ENCODE assay signal across 1 fruit fly cellular context in genomic region chrX:19306531-19306930, dm6.
TF ChIP-seq lines count a peak whose summit lies in the region.

No protein-coding gene starts in this region.

TF ChIP-seq in whole organism, embryonic, 481 proteins besides CTCF, POLR2A, EP300 and RAD21 (continued from another document and continues in another):
- peak; percentile 2 for TF ChIP-seq CG31365 (tag; optimal IDR thresholded peaks at IDR 0.05; lab: Kevin White, UChicago)
- TF ChIP-seq HHEX (GFP tag; optimal IDR thresholded peaks at IDR 0.05; lab: Kevin White, UChicago), result peak; percentile 16
- peak; percentile 40 for TF ChIP-seq PHDP (tag; optimal IDR thresholded peaks at IDR 0.05; lab: Kevin White, UChicago)
- TF ChIP-seq CG16813 (GFP tag; IDR thresholded peaks at IDR 0.05; lab: Robert Waterston, UW; ENCODE audit: partially characterized antibody), result no peak
- TF ChIP-seq bbx (GFP tag; IDR thresholded peaks at IDR 0.05; lab: Robert Waterston, UW; ENCODE audit: partially characterized antibody), result no peak
- TF ChIP-seq CG11560 (tag; IDR thresholded peaks at IDR 0.05; lab: Robert Waterston, UW), result no peak
- no peak for TF ChIP-seq CG2199 (GFP tag; IDR thresholded peaks at IDR 0.05; lab: Robert Waterston, UW)
- no peak for TF ChIP-seq slou (GFP tag; optimal IDR thresholded peaks at IDR 0.05; lab: Kevin White, UChicago)
- TF ChIP-seq hbn (GFP tag; IDR thresholded peaks at IDR 0.05; lab: Robert Waterston, UW; ENCODE audit: partially characterized antibody), result no peak
- TF ChIP-seq danr (GFP tag; IDR thresholded peaks at IDR 0.05; lab: Robert Waterston, UW), result no peak
- TF ChIP-seq Sox102F (GFP tag; optimal IDR thresholded peaks at IDR 0.05; lab: Kevin White, UChicago), result no peak
- TF ChIP-seq otp (GFP tag; IDR thresholded peaks at IDR 0.05; lab: Robert Waterston, UW), result no peak
- TF ChIP-seq CG6765 (GFP tag; optimal IDR thresholded peaks at IDR 0.05; lab: Kevin White, UChicago), result peak; percentile 27
- peak; percentile 59 for TF ChIP-seq ATbp (GFP tag; optimal IDR thresholded peaks at IDR 0.05; lab: Kevin White, UChicago)
- peak; percentile 12 for TF ChIP-seq CG12659 (GFP tag; optimal IDR thresholded peaks at IDR 0.05; lab: Kevin White, UChicago)
- peak; percentile 32 for TF ChIP-seq caup (GFP tag; optimal IDR thresholded peaks at IDR 0.05; lab: Kevin White, UChicago; ENCODE audit: severe bottlenecking)
- TF ChIP-seq CG5245 (GFP tag; optimal IDR thresholded peaks at IDR 0.05; lab: Kevin White, UChicago), result no peak
- TF ChIP-seq Scr (GFP tag; IDR thresholded peaks at IDR 0.05; lab: Robert Waterston, UW; ENCODE audit: partially characterized antibody), result no peak
- no peak for TF ChIP-seq kay (GFP tag; optimal IDR thresholded peaks at IDR 0.05; lab: Kevin White, UChicago)
- no peak for TF ChIP-seq MTF-1 (GFP tag; optimal IDR thresholded peaks at IDR 0.05; lab: Kevin White, UChicago; ENCODE audit: borderline replicate concordance)
- no peak for TF ChIP-seq CG14860 (GFP tag; IDR thresholded peaks at IDR 0.05; lab: Robert Waterston, UW; ENCODE audit: partially characterized antibody)
- TF ChIP-seq Abd-B (GFP tag; optimal IDR thresholded peaks at IDR 0.05; lab: Kevin White, UChicago), result no peak
- no peak for TF ChIP-seq az2 (GFP tag; optimal IDR thresholded peaks at IDR 0.05; lab: Kevin White, UChicago)
- peak; percentile 57 for TF ChIP-seq CG12769 (tag; optimal IDR thresholded peaks at IDR 0.05; lab: Kevin White, UChicago)
- no peak for TF ChIP-seq gt (GFP tag; IDR thresholded peaks at IDR 0.05; lab: Robert Waterston, UW)
- no peak for TF ChIP-seq Adf1 (GFP tag; IDR thresholded peaks at IDR 0.05; lab: Robert Waterston, UW)
- TF ChIP-seq Dbx (GFP tag; IDR thresholded peaks at IDR 0.05; lab: Robert Waterston, UW), result no peak
- TF ChIP-seq HmgZ (tag; optimal IDR thresholded peaks at IDR 0.05; lab: Kevin White, UChicago), result peak; percentile 1
- TF ChIP-seq CG1792 (GFP tag; optimal IDR thresholded peaks at IDR 0.05; lab: Kevin White, UChicago), result no peak
- TF ChIP-seq HmgD (GFP tag; optimal IDR thresholded peaks at IDR 0.05; lab: Kevin White, UChicago), result no peak
- no peak for TF ChIP-seq CG7556 (GFP tag; optimal IDR thresholded peaks at IDR 0.05; lab: Kevin White, UChicago)
- TF ChIP-seq Hr3 (GFP tag; optimal IDR thresholded peaks at IDR 0.05; lab: Kevin White, UChicago), result no peak
- TF ChIP-seq en (GFP tag; optimal IDR thresholded peaks at IDR 0.05; lab: Kevin White, UChicago), result no peak
- TF ChIP-seq CG17328 (GFP tag; IDR thresholded peaks at IDR 0.05; lab: Robert Waterston, UW), result no peak
- peak; percentile 42 for TF ChIP-seq schlank (tag; optimal IDR thresholded peaks at IDR 0.05; lab: Kevin White, UChicago)
- no peak for TF ChIP-seq CG10979 (tag; optimal IDR thresholded peaks at IDR 0.05; lab: Kevin White, UChicago)
- no peak for TF ChIP-seq CG7372 (GFP tag; IDR thresholded peaks at IDR 0.05; lab: Robert Waterston, UW)
- no peak for TF ChIP-seq CG8478 (optimal IDR thresholded peaks at IDR 0.05; lab: Kevin White, UChicago)
- no peak for TF ChIP-seq shn (GFP tag; optimal IDR thresholded peaks at IDR 0.05; lab: Kevin White, UChicago)
- no peak for TF ChIP-seq pros (GFP tag; optimal IDR thresholded peaks at IDR 0.05; lab: Kevin White, UChicago)
- no peak for TF ChIP-seq NK7.1 (GFP tag; optimal IDR thresholded peaks at IDR 0.05; lab: Kevin White, UChicago)
- TF ChIP-seq grn (GFP tag; optimal IDR thresholded peaks at IDR 0.05; lab: Kevin White, UChicago), result no peak
- TF ChIP-seq B-H1 (GFP tag; IDR thresholded peaks at IDR 0.05; lab: Robert Waterston, UW), result no peak
- no peak for TF ChIP-seq Blimp-1 (GFP tag; optimal IDR thresholded peaks at IDR 0.05; lab: Kevin White, UChicago)
- no peak for TF ChIP-seq repo (GFP tag; optimal IDR thresholded peaks at IDR 0.05; lab: Kevin White, UChicago)
- no peak for TF ChIP-seq Lim3 (GFP tag; IDR thresholded peaks at IDR 0.05; lab: Robert Waterston, UW)
- TF ChIP-seq tx (GFP tag; optimal IDR thresholded peaks at IDR 0.05; lab: Kevin White, UChicago), result no peak
- no peak for TF ChIP-seq stc (GFP tag; IDR thresholded peaks at IDR 0.05; lab: Robert Waterston, UW)
- TF ChIP-seq pzg (GFP tag; optimal IDR thresholded peaks at IDR 0.05; lab: Kevin White, UChicago), result no peak
- peak; percentile 56 for TF ChIP-seq sug (tag; optimal IDR thresholded peaks at IDR 0.05; lab: Kevin White, UChicago)
- TF ChIP-seq CG15073 (GFP tag; optimal IDR thresholded peaks at IDR 0.05; lab: Kevin White, UChicago), result no peak
- TF ChIP-seq inv (GFP tag; IDR thresholded peaks at IDR 0.05; lab: Robert Waterston, UW; ENCODE audit: partially characterized antibody), result no peak
- TF ChIP-seq row (GFP tag; IDR thresholded peaks at IDR 0.05; lab: Robert Waterston, UW), result no peak
- no peak for TF ChIP-seq Vsx1 (GFP tag; optimal IDR thresholded peaks at IDR 0.05; lab: Kevin White, UChicago)
- TF ChIP-seq jigr1 (GFP tag; IDR thresholded peaks at IDR 0.05; lab: Robert Waterston, UW), result no peak
- TF ChIP-seq CG8089 (GFP tag; optimal IDR thresholded peaks at IDR 0.05; lab: Kevin White, UChicago), result no peak
- no peak for TF ChIP-seq phol (tag; optimal IDR thresholded peaks at IDR 0.05; lab: Kevin White, UChicago)
- TF ChIP-seq Antp (GFP tag; optimal IDR thresholded peaks at IDR 0.05; lab: Kevin White, UChicago), result no peak
- no peak for TF ChIP-seq CG10366 (GFP tag; IDR thresholded peaks at IDR 0.05; lab: Robert Waterston, UW)
- no peak for TF ChIP-seq CG4730 (GFP tag; IDR thresholded peaks at IDR 0.05; lab: Robert Waterston, UW)
- TF ChIP-seq CG12744 (GFP tag; optimal IDR thresholded peaks at IDR 0.05; lab: Kevin White, UChicago), result no peak
- TF ChIP-seq CG4282 (GFP tag; optimal IDR thresholded peaks at IDR 0.05; lab: Kevin White, UChicago), result no peak
- TF ChIP-seq CG17802 (tag; optimal IDR thresholded peaks at IDR 0.05; lab: Kevin White, UChicago), result no peak
- TF ChIP-seq Bteb2 (GFP tag; optimal IDR thresholded peaks at IDR 0.05; lab: Kevin White, UChicago), result no peak
- TF ChIP-seq CG3163 (GFP tag; optimal IDR thresholded peaks at IDR 0.05; lab: Kevin White, UChicago), result no peak
- peak; percentile 23 for TF ChIP-seq CG7839 (tag; optimal IDR thresholded peaks at IDR 0.05; lab: Kevin White, UChicago)
- no peak for TF ChIP-seq lola (GFP tag; optimal IDR thresholded peaks at IDR 0.05; lab: Kevin White, UChicago)
- no peak for TF ChIP-seq lbe (GFP tag; optimal IDR thresholded peaks at IDR 0.05; lab: Kevin White, UChicago)
- no peak for TF ChIP-seq lov (optimal IDR thresholded peaks at IDR 0.05; lab: Kevin White, UChicago)
- no peak for TF ChIP-seq lov (GFP tag; IDR thresholded peaks at IDR 0.05; lab: Robert Waterston, UW)
- TF ChIP-seq ham (GFP tag; IDR thresholded peaks at IDR 0.05; lab: Robert Waterston, UW), result no peak
- TF ChIP-seq Med (GFP tag; lab: Kevin White, UChicago), result peak; percentile 64
- TF ChIP-seq CG13894 (tag; optimal IDR thresholded peaks at IDR 0.05; lab: Kevin White, UChicago), result peak; percentile 42
- no peak for TF ChIP-seq CG30020 (tag; optimal IDR thresholded peaks at IDR 0.05; lab: Kevin White, UChicago)
- TF ChIP-seq CG2120 (GFP tag; optimal IDR thresholded peaks at IDR 0.05; lab: Kevin White, UChicago), result no peak
- TF ChIP-seq ash1 (GFP tag; optimal IDR thresholded peaks at IDR 0.05; lab: Kevin White, UChicago), result peak; percentile 13
- TF ChIP-seq aop (GFP tag; IDR thresholded peaks at IDR 0.05; lab: Robert Waterston, UW), result no peak
- peak; percentile 10 for TF ChIP-seq CoRest (tag; optimal IDR thresholded peaks at IDR 0.05; lab: Kevin White, UChicago)
- no peak for TF ChIP-seq fru (optimal IDR thresholded peaks at IDR 0.05; lab: Kevin White, UChicago)
- no peak for TF ChIP-seq gcm (GFP tag; optimal IDR thresholded peaks at IDR 0.05; lab: Kevin White, UChicago)
- TF ChIP-seq Dip3 (GFP tag; optimal IDR thresholded peaks at IDR 0.05; lab: Kevin White, UChicago), result no peak
- TF ChIP-seq Elba2 (GFP tag; optimal IDR thresholded peaks at IDR 0.05; lab: Kevin White, UChicago), result no peak
- TF ChIP-seq CG31224 (GFP tag; IDR thresholded peaks at IDR 0.05; lab: Robert Waterston, UW), result no peak
- TF ChIP-seq tna (GFP tag; IDR thresholded peaks at IDR 0.05; lab: Robert Waterston, UW; ENCODE audit: partially characterized antibody), result no peak
- no peak for TF ChIP-seq CG10654 (GFP tag; optimal IDR thresholded peaks at IDR 0.05; lab: Kevin White, UChicago)
- TF ChIP-seq CG6813 (GFP tag; optimal IDR thresholded peaks at IDR 0.05; lab: Kevin White, UChicago), result peak; percentile 15
- peak; percentile 45 for TF ChIP-seq Nf-YC (tag; optimal IDR thresholded peaks at IDR 0.05; lab: Kevin White, UChicago)
- TF ChIP-seq CG11456 (GFP tag; IDR thresholded peaks at IDR 0.05; lab: Robert Waterston, UW), result 0 out of 3 replicates have a peak, but pooled peaks have one; percentile 17
- TF ChIP-seq CG4707 (GFP tag; optimal IDR thresholded peaks at IDR 0.05; lab: Kevin White, UChicago), result no peak
- TF ChIP-seq CG8388 (GFP tag; optimal IDR thresholded peaks at IDR 0.05; lab: Kevin White, UChicago), result peak; percentile 84
- TF ChIP-seq cwo (GFP tag; optimal IDR thresholded peaks at IDR 0.05; lab: Kevin White, UChicago), result peak; percentile 30
- TF ChIP-seq cg (GFP tag; optimal IDR thresholded peaks at IDR 0.05; lab: Kevin White, UChicago), result no peak
- no peak for TF ChIP-seq CG11247 (GFP tag; IDR thresholded peaks at IDR 0.05; lab: Robert Waterston, UW)
- TF ChIP-seq Rx (GFP tag; IDR thresholded peaks at IDR 0.05; lab: Robert Waterston, UW), result no peak
- TF ChIP-seq CG2202 (tag; optimal IDR thresholded peaks at IDR 0.05; lab: Kevin White, UChicago), result no peak
- no peak for TF ChIP-seq CG13775 (GFP tag; optimal IDR thresholded peaks at IDR 0.05; lab: Kevin White, UChicago)
- TF ChIP-seq Max (GFP tag; optimal IDR thresholded peaks at IDR 0.05; lab: Kevin White, UChicago), result no peak
- TF ChIP-seq exex (tag; optimal IDR thresholded peaks at IDR 0.05; lab: Kevin White, UChicago), result peak; percentile 63
- no peak for TF ChIP-seq CG7928 (GFP tag; optimal IDR thresholded peaks at IDR 0.05; lab: Kevin White, UChicago)
- peak; percentile 8 for TF ChIP-seq CG1603 (tag; optimal IDR thresholded peaks at IDR 0.05; lab: Kevin White, UChicago)
- no peak for TF ChIP-seq Hr78 (GFP tag; optimal IDR thresholded peaks at IDR 0.05; lab: Kevin White, UChicago)
- TF ChIP-seq CG15601 (tag; optimal IDR thresholded peaks at IDR 0.05; lab: Kevin White, UChicago), result peak; percentile 13
- TF ChIP-seq Asciz (GFP tag; optimal IDR thresholded peaks at IDR 0.05; lab: Kevin White, UChicago), result peak; percentile 23
- peak; percentile 49; the same call in 1 of the 2 replicates for TF ChIP-seq sob (GFP tag; IDR thresholded peaks at IDR 0.05; lab: Robert Waterston, UW)
- peak in 1 of 2 experiments; percentile 32 for TF ChIP-seq Hr51 (GFP tag; optimal IDR thresholded peaks at IDR 0.05; lab: Kevin White, UChicago)
- no peak for TF ChIP-seq gsb (GFP tag; IDR thresholded peaks at IDR 0.05; lab: Robert Waterston, UW)
- TF ChIP-seq Meics (GFP tag; optimal IDR thresholded peaks at IDR 0.05; lab: Kevin White, UChicago), result peak; percentile 24
- no peak for TF ChIP-seq Chrac-16 (GFP tag; optimal IDR thresholded peaks at IDR 0.05; lab: Kevin White, UChicago)
- peak; percentile 24; the same call in 1 of the 2 replicates for TF ChIP-seq Atf6 (GFP tag; IDR thresholded peaks at IDR 0.05; lab: Robert Waterston, UW)
- TF ChIP-seq fd3F (GFP tag; optimal IDR thresholded peaks at IDR 0.05; lab: Kevin White, UChicago), result peak; percentile 43
- no peak for TF ChIP-seq CG31388 (GFP tag; optimal IDR thresholded peaks at IDR 0.05; lab: Kevin White, UChicago)
- no peak for TF ChIP-seq CG7963 (GFP tag; IDR thresholded peaks at IDR 0.05; lab: Robert Waterston, UW; ENCODE audit: partially characterized antibody)
- TF ChIP-seq Hmx (GFP tag; optimal IDR thresholded peaks at IDR 0.05; lab: Kevin White, UChicago), result no peak
- TF ChIP-seq CG9817 (tag; optimal IDR thresholded peaks at IDR 0.05; lab: Kevin White, UChicago), result peak; percentile 9
- no peak for TF ChIP-seq kah (GFP tag; optimal IDR thresholded peaks at IDR 0.05; lab: Kevin White, UChicago)
- TF ChIP-seq wek (GFP tag; optimal IDR thresholded peaks at IDR 0.05; lab: Kevin White, UChicago), result no peak
- peak; percentile 31 for TF ChIP-seq Fer2 (tag; optimal IDR thresholded peaks at IDR 0.05; lab: Kevin White, UChicago)
- TF ChIP-seq ssp (GFP tag; IDR thresholded peaks at IDR 0.05; lab: Robert Waterston, UW), result no peak
- peak; percentile 31 for TF ChIP-seq grau (tag; optimal IDR thresholded peaks at IDR 0.05; lab: Kevin White, UChicago)
- TF ChIP-seq Drgx (GFP tag; IDR thresholded peaks at IDR 0.05; lab: Robert Waterston, UW), result no peak
- peak; percentile 22 for TF ChIP-seq Fer3 (tag; optimal IDR thresholded peaks at IDR 0.05; lab: Kevin White, UChicago)
- TF ChIP-seq CG12299 (tag; optimal IDR thresholded peaks at IDR 0.05; lab: Kevin White, UChicago), result no peak
- no peak for TF ChIP-seq CG17385 (GFP tag; optimal IDR thresholded peaks at IDR 0.05; lab: Kevin White, UChicago)
- TF ChIP-seq disco-r (GFP tag; optimal IDR thresholded peaks at IDR 0.05; lab: Kevin White, UChicago), result no peak
- TF ChIP-seq CG14965 (GFP tag; optimal IDR thresholded peaks at IDR 0.05; lab: Kevin White, UChicago; ENCODE audit: borderline replicate concordance), result no peak
- no peak for TF ChIP-seq gsb-n (tag; optimal IDR thresholded peaks at IDR 0.05; lab: Kevin White, UChicago)
- TF ChIP-seq odd (GFP tag; optimal IDR thresholded peaks at IDR 0.05; lab: Kevin White, UChicago), result peak; percentile 27
- TF ChIP-seq rib (GFP tag; IDR thresholded peaks at IDR 0.05; lab: Robert Waterston, UW), result no peak
- no peak for TF ChIP-seq D19A (tag; optimal IDR thresholded peaks at IDR 0.05; lab: Kevin White, UChicago)
- TF ChIP-seq maf-S (GFP tag; optimal IDR thresholded peaks at IDR 0.05; lab: Kevin White, UChicago), result no peak
- no peak for TF ChIP-seq abd-A (tag; optimal IDR thresholded peaks at IDR 0.05; lab: Kevin White, UChicago)
- no peak for TF ChIP-seq CG6254 (GFP tag; optimal IDR thresholded peaks at IDR 0.05; lab: Kevin White, UChicago)
- TF ChIP-seq Bdp1 (GFP tag; optimal IDR thresholded peaks at IDR 0.05; lab: Kevin White, UChicago), result no peak
- TF ChIP-seq Hr39 (optimal IDR thresholded peaks at IDR 0.05; lab: Kevin White, UChicago), result no peak
- 0 out of 2 replicates have a peak, but pooled peaks have one; percentile 32 for TF ChIP-seq CG31441 (GFP tag; IDR thresholded peaks at IDR 0.05; lab: Robert Waterston, UW)
- TF ChIP-seq E2f2 (GFP tag; IDR thresholded peaks at IDR 0.05; lab: Robert Waterston, UW), result no peak
- no peak for TF ChIP-seq CG3726 (GFP tag; IDR thresholded peaks at IDR 0.05; lab: Robert Waterston, UW)
- peak; percentile 19 for TF ChIP-seq scrt (GFP tag; optimal IDR thresholded peaks at IDR 0.05; lab: Kevin White, UChicago)
- no peak for TF ChIP-seq sens (GFP tag; lab: Kevin White, UChicago)
